Worm (Caenorhabditis elegans) whole organism, midembryonic: ENCODE data around the gene arrd-4.

Experiments used
- flt-1 ChIP-seq: fragments of 200-800 bp; sonication (Bioruptor generic); IDR thresholded peaks from 2 replicates; pipeline ENCODE4 v1.3.6; 2022; ENCODE audit warnings: missing genetic modification characterization, missing compliant biosample characterization
- ztf-23 ChIP-seq: fragments of 200-800 bp; sonication (Bioruptor generic); IDR thresholded peaks from 2 replicates; pipeline ENCODE4 v1.3.6; 2022; ENCODE audit warnings: missing genetic modification reagents, missing genetic modification characterization, missing compliant biosample characterization

- TF ChIP-seq ztf-23 (GFP tag; lab: Robert Waterston, UW) (no peak), flt-1 (GFP tag; lab: Robert Waterston, UW) (no peak)
Measured at ce11 chrII:9831033-9831432, 7.1 kb downstream of the arrd-4 start, which contains the start of gene ZK938.12.
